Worm (Caenorhabditis elegans): ENCODE measurements around the gene W03G1.5.

DNA sequence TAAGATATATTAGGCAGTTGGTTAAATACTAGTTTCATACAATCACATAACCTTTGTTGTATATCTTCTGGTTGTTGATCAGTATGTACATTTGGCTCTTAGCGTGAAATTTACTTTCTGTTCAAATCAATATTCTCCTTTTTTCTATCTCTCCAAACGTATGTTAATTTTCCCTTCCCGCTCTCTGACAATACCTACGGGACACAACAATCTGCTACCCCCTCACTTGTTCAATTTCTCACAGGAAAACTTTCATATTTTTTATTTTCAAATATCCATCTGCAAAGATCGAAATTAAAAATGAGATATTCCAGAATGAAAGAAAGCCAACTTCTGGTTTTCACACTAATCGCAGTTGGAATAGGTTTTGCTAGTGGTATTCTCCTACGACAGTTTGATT is 25.6 kb upstream of the W03G1.5 start, which contains the start of gene glt-7:
- TF ChIP-seq ama-1 (optimal IDR thresholded peaks at IDR 0.05) (no peak), ceh-13 (GFP tag; optimal IDR thresholded peaks at IDR 0.05) (no peak), F13C5.2 (tag; optimal IDR thresholded peaks at IDR 0.05) (no peak), tra-4 (tag; optimal IDR thresholded peaks at IDR 0.05) (no peak), aly-1 (tag; optimal IDR thresholded peaks at IDR 0.05) (no peak), flt-1 (GFP tag; IDR thresholded peaks at IDR 0.05) (no peak), hnd-1 (tag; optimal IDR thresholded peaks at IDR 0.05) (no peak), ceh-36 (tag; optimal IDR thresholded peaks at IDR 0.05) (no peak)

All from whole organism, early embryonic.